Worm (Caenorhabditis elegans): Measurements from ENCODE around the gene C33H5.13.

The C33H5.13 gene

DNA sequence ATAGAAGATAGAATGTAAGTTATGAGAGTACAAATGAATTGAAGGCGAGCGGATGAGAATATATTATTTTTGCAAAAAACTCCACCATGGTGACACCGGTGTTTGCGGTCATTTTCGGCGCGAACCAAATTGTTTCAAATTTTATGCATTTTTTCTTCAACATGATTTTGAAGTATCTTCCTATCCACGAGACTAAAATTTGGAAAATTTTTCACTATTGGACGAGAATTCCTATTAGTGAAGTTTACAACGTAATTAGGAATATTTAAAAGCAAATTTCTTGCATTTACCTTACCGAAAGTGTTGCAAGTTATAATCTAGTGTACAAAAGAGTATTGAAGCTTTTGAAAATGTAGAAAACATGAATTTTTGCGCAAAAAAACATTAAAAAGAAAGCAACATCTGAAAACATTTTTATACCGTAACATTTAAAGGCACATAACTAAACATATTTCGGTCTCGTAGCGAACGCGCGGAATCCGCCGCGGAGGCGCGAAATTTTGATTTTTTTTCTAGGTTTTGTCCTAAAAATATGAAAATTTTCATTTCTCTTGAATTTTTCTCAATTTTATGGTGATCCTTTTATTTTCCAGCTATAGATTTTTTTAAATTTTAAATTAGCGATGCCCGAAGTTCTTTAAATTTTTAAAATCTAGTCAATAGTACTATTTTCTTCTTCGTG is 4.5 kb upstream of the C33H5.13 start, which contains the start of gene sgo-1:
TSS of gene sgo-1 (minus strand) at position 51 of the 682 bp plus-strand sequence.
- TF ChIP-seq F49E8.2 (tag; optimal IDR thresholded peaks at IDR 0.05; ENCODE audit: borderline replicate concordance) (peak; percentile 91), arid-1 (GFP tag; conservative IDR thresholded peaks at IDR 0.05) (0 out of 2 replicates have a peak, but pooled peaks have one; percentile 51), unc-130 (GFP tag; optimal IDR thresholded peaks at IDR 0.05) (peak; percentile 83), snpc-1.2 (GFP tag; IDR thresholded peaks at IDR 0.05) (peak; percentile 87), lin-15B (tag; optimal IDR thresholded peaks at IDR 0.05) (no peak), daf-8 (GFP tag; IDR thresholded peaks at IDR 0.05) (no peak), Y48G9A.11 (GFP tag; IDR thresholded peaks at IDR 0.05) (peak; percentile 87), lin-38 (GFP tag; IDR thresholded peaks at IDR 0.05) (peak; percentile 85), dve-1 (tag; optimal IDR thresholded peaks at IDR 0.05; ENCODE audit: insufficient read depth) (no peak)

DNA sequence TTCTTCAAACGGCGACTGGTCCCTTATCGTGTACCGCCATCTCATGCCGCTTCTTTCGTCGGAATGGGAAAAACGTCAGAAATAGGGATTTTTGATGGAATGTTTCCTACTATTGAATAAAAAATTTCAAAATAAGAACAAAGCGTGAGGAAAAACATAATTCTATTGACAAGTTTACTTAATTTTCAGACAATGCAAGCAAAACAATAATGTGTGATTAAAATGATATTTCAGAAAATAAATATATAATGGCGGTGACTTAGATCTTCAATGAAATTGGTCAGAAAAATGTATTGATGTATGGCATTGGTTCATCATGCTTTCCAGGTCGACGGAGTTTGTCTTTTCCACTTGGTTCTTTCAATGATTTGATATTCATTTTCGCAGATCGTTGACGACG is 2.6 kb upstream of the C33H5.13 start, which contains the start of gene ntp-1:
TSS of gene ntp-1 (minus strand) at position 101 of the 400 bp plus-strand sequence.
- TF ChIP-seq attf-4 (tag; optimal IDR thresholded peaks at IDR 0.05), result no peak
- TF ChIP-seq lir-3 (tag; optimal IDR thresholded peaks at IDR 0.05), result no peak
- no peak for TF ChIP-seq hlh-11 (tag; optimal IDR thresholded peaks at IDR 0.05)
- no peak for TF ChIP-seq daf-19 (GFP tag; conservative IDR thresholded peaks at IDR 0.05)
- no peak for TF ChIP-seq cey-2 (tag; optimal IDR thresholded peaks at IDR 0.05; ENCODE audit: borderline replicate concordance, insufficient read depth)
- TF ChIP-seq ces-1 (GFP tag; optimal IDR thresholded peaks at IDR 0.05), result no peak
- TF ChIP-seq dmd-8 (GFP tag; IDR thresholded peaks at IDR 0.05), result no peak
- TF ChIP-seq zfp-2 (tag; optimal IDR thresholded peaks at IDR 0.05), result no peak
- no peak for TF ChIP-seq spr-3 (GFP tag; optimal IDR thresholded peaks at IDR 0.05)

DNA sequence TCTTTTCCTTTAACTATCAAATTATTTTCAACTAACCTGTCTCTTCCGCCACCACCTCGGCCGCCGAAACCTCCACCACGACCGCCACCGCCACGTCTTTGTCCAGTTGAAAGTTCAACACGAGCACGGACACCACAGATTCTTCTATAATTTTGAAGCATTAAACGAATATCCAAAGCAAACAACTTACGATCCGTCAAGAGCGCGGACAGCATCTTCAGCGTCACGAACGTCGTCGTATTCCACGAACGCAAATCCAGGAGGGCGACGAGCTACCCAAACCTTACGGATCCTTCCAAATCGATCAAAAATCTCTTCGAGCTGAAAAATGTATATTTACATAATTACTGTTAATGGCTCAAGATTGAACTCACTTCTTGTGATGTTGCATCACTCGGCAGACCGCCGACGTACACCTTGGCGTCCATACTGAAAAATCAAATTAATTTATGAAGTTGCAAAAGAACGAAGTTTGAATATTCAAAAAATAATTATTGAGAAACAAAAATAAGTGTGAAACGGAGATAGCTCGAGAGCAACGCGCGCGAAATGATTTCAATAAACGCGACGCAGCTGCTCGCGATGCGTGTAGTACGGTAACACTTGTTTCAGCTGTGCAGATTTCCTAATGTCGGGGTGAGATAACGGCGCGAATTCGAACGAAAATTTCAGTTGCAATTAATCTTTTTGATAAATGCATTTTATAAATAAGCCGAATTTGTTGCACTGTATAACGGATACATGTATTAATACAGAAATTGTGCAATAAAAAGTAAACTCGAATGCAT is 1.1 kb downstream of the C33H5.13 start, which contains the start of gene rsp-6:
TSS of gene rsp-6 (minus strand) at position 429 of the 788 bp plus-strand sequence.
- peak; percentile 16 for TF ChIP-seq zfp-2 (tag; optimal IDR thresholded peaks at IDR 0.05)
- no peak for TF ChIP-seq aly-2 (tag; optimal IDR thresholded peaks at IDR 0.05)
- no peak for TF ChIP-seq lin-29 (GFP tag; IDR thresholded peaks at IDR 0.05)
- TF ChIP-seq ZK337.2 (GFP tag; IDR thresholded peaks at IDR 0.05), result no peak
- TF ChIP-seq nhr-41 (GFP tag; IDR thresholded peaks at IDR 0.05), result no peak
- TF ChIP-seq nhr-42 (GFP tag; IDR thresholded peaks at IDR 0.05), result no peak
- no peak for TF ChIP-seq gei-8 (GFP tag; optimal IDR thresholded peaks at IDR 0.05)
- no peak for TF ChIP-seq F44E2.7 (GFP tag; IDR thresholded peaks at IDR 0.05)
- no peak for TF ChIP-seq ceh-20 (GFP tag; IDR thresholded peaks at IDR 0.05)
- TF ChIP-seq lin-38 (GFP tag; IDR thresholded peaks at IDR 0.05), result peak; percentile 86
- peak; percentile 97 to 99 for TF ChIP-seq lsy-2 (tag; optimal IDR thresholded peaks at IDR 0.05)
- TF ChIP-seq ceh-44 (GFP tag; IDR thresholded peaks at IDR 0.05), result peak; percentile 56; the same call in 1 of the 2 replicates
- TF ChIP-seq F49E8.2 (tag; optimal IDR thresholded peaks at IDR 0.05; ENCODE audit: borderline replicate concordance), result no peak
- TF ChIP-seq zag-1 (tag; optimal IDR thresholded peaks at IDR 0.05), result no peak
- TF ChIP-seq ceh-62 (tag; optimal IDR thresholded peaks at IDR 0.05), result no peak
- TF ChIP-seq T20F7.1 (GFP tag; optimal IDR thresholded peaks at IDR 0.05), result peak; percentile 81
- TF ChIP-seq hif-1 (tag; optimal IDR thresholded peaks at IDR 0.05), result peak in 1 of 2 experiments; percentile 75
- TF ChIP-seq set-16 (GFP tag; IDR thresholded peaks at IDR 0.05), result no peak
- TF ChIP-seq F26F4.8 (GFP tag; conservative IDR thresholded peaks at IDR 0.05), result no peak
- TF ChIP-seq arid-1 (GFP tag; conservative IDR thresholded peaks at IDR 0.05), result peak; percentile 69
- peak; percentile 51 for TF ChIP-seq lin-15B (tag; optimal IDR thresholded peaks at IDR 0.05)
- peak; percentile 74 for TF ChIP-seq unc-130 (GFP tag; optimal IDR thresholded peaks at IDR 0.05)
- peak; percentile 90 for TF ChIP-seq hlh-11 (tag; optimal IDR thresholded peaks at IDR 0.05)
- no peak for TF ChIP-seq lim-7 (GFP tag; IDR thresholded peaks at IDR 0.05)
- TF ChIP-seq daf-12 (tag; optimal IDR thresholded peaks at IDR 0.05), result no peak
- no peak for TF ChIP-seq tra-1 (GFP tag; IDR thresholded peaks at IDR 0.05)
- TF ChIP-seq lir-3 (tag; optimal IDR thresholded peaks at IDR 0.05), result no peak
- TF ChIP-seq daf-16 (GFP tag; optimal IDR thresholded peaks at IDR 0.05), result peak in 1 of 2 experiments; percentile 1
- TF ChIP-seq daf-16 (tag; optimal IDR thresholded peaks at IDR 0.05), result peak; percentile 77
- TF ChIP-seq nhr-28 (tag; optimal IDR thresholded peaks at IDR 0.05), result peak; percentile 60
- no peak for TF ChIP-seq nhr-76 (tag; optimal IDR thresholded peaks at IDR 0.05)
- TF ChIP-seq nhr-111 (GFP tag; optimal IDR thresholded peaks at IDR 0.05), result no peak
- TF ChIP-seq zip-11 (GFP tag; IDR thresholded peaks at IDR 0.05), result 0 out of 2 replicates have a peak, but pooled peaks have one; percentile 11
